Worm (Caenorhabditis elegans) whole organism, midembryonic: ENCODE results near the gene mfsd-13.2.

Experiments
- T22C8.4 ChIP-seq: fragments of 200-800 bp; sonication (Bioruptor generic); IDR thresholded peaks from 2 replicates; pipeline ENCODE4 v1.3.6; 2022; ENCODE audit warnings: missing genetic modification characterization, missing compliant biosample characterization
- cog-1 ChIP-seq: sonication (generic microtip); optimal IDR thresholded peaks from 2 replicates; lab custom pipeline; 2016; ENCODE audit warnings: missing genetic modification characterization, missing compliant biosample characterization
- flt-1 ChIP-seq: fragments of 200-800 bp; sonication (Bioruptor generic); IDR thresholded peaks from 2 replicates; pipeline ENCODE4 v1.3.6; 2022; ENCODE audit warnings: missing genetic modification characterization, missing compliant biosample characterization
- klf-2 ChIP-seq: fragments of 200-800 bp; sonication (Bioruptor generic); conservative IDR thresholded peaks from 2 replicates; pipeline ENCODE4 v1.3.6; 2022; ENCODE audit warnings: missing genetic modification reagents, missing genetic modification characterization, missing compliant biosample characterization
- med-1 ChIP-seq: sonication (generic microtip); optimal IDR thresholded peaks from 2 replicates; lab custom pipeline; 2017; ENCODE audit warnings: missing genetic modification characterization, mild to moderate bottlenecking, missing compliant biosample characterization, antibody characterized with exemption, missing genetic modification reagents; ENCODE audit not compliant: insufficient read depth
- ref-1 ChIP-seq: fragments of 200-800 bp; sonication (Bioruptor generic); conservative IDR thresholded peaks from 2 replicates; pipeline ENCODE4 v1.3.6; 2022; ENCODE audit warnings: missing genetic modification reagents, missing genetic modification characterization, missing compliant biosample characterization
- tab-1 ChIP-seq: fragments of 200-800 bp; sonication (Bioruptor generic); IDR thresholded peaks from 2 replicates; pipeline ENCODE4 v1.3.6; 2022; ENCODE audit warnings: missing genetic modification characterization, missing compliant biosample characterization
- ztf-23 ChIP-seq: fragments of 200-800 bp; sonication (Bioruptor generic); IDR thresholded peaks from 2 replicates; pipeline ENCODE4 v1.3.6; 2022; ENCODE audit warnings: missing genetic modification reagents, missing genetic modification characterization, missing compliant biosample characterization
- ztf-29 ChIP-seq: fragments of 200-800 bp; sonication (Bioruptor generic); IDR thresholded peaks from 2 replicates; pipeline ENCODE4 v1.3.6; 2022; ENCODE audit warnings: missing genetic modification reagents, missing genetic modification characterization, missing compliant biosample characterization

mfsd-13.2 gene

DNA sequence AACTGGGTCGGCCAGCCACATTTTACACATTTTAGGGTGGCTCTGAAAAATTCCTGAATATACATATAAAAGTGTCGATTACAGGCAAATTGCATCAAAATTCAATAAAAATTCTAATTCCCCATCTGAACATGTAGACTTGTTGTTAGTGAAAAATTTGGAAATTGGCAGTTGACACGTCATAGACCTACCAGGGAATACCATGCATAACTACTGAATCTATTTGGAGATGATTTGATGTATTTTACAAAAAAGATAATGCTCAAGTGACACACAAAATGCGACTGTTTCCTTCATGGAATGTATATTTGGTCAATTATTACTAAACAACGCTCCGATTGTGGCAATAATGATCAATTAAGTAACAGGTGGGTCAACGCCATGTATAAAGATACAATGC lies 39.2 kb downstream of the mfsd-13.2 start, which contains the start of gene F10E7.1:
Gene F10E7.1, plus strand, starts transcription at position 301 of the 400 bp plus-strand sequence.
- TF ChIP-seq ztf-23 (GFP tag; lab: Robert Waterston, UW), result no peak
- TF ChIP-seq T22C8.4 (GFP tag; lab: Robert Waterston, UW), result no peak
- no peak for TF ChIP-seq klf-2 (GFP tag; lab: Robert Waterston, UW)
- no peak for TF ChIP-seq flt-1 (GFP tag; lab: Robert Waterston, UW)
- TF ChIP-seq cog-1 (tag; lab: Kevin White, UChicago), result no peak
- no peak for TF ChIP-seq ztf-29 (GFP tag; lab: Robert Waterston, UW)
- TF ChIP-seq ref-1 (GFP tag; lab: Robert Waterston, UW), result no peak
- TF ChIP-seq med-1, result no peak
- TF ChIP-seq tab-1 (GFP tag; lab: Robert Waterston, UW), result no peak

DNA sequence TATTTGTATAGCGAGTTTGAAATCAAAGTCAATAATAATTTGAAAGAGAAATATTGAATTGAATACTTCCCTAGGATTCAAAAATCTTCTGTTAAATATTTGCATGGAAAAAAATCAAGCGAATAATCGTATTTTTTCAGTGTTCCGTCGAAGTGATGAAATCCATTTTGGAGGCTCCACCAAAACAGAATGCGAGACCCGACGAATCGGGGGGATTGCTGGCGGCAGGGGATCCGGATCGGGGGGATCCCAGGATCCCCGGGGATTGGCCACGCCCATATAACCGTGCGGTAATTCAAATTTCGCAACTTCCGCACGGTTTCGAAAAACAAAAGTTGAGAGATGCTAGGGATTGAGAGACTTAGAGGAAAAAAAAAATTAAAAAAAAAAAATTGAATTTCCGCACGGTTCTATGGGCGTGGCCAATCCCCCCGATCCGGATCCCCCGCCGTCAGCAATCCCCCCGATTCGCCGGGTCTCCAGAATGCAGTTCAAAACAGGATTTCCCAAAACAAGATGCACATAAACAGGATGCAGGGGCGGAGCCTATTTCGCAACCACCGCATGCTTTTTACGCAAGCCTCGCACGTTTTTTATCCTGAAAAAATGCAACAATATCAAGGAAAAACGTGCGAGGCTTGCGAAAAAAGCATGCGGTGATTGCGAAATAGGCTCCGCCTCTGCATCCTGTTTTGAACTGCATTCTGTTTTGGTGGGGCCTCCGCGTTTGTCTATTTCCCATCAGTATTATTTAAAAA lies 42.8 kb downstream of the mfsd-13.2 start, which contains the start of gene F10E7.11:
Gene F10E7.11, minus strand, starts transcription at position 232 of the 758 bp plus-strand sequence.
- TF ChIP-seq ref-1 (GFP tag; lab: Robert Waterston, UW) (no peak), ztf-29 (GFP tag; lab: Robert Waterston, UW) (no peak), med-1 (no peak), ztf-23 (GFP tag; lab: Robert Waterston, UW) (no peak), flt-1 (GFP tag; lab: Robert Waterston, UW) (no peak), klf-2 (GFP tag; lab: Robert Waterston, UW) (no peak), cog-1 (tag; lab: Kevin White, UChicago) (no peak), tab-1 (GFP tag; lab: Robert Waterston, UW) (no peak), T22C8.4 (GFP tag; lab: Robert Waterston, UW) (no peak)

DNA sequence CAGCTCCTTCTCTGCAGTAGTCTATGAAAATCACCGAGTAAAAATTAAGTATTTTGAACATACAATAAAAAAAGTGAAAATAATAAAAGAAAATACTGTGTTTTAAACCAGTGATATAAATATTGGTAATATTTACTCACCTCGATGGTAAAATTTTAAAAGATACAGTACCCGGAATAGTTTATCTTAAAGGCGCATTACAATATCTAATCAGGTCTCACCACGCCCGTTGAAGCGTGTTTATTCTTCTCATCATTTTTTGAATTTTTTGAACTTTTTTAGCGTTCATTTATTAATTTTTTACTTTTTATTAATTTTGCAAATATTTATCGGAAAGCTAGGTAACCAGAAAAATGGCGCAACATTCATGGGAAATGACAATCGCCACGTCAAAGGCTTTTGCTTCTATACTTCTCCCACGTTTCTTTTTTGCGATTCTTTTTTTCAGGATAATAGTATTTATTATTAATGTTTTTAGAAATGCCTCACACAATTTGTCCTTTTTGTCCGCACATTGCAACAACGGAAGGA lies 43.8 kb downstream of the mfsd-13.2 start, which contains the start of gene F10E7.2:
Gene F10E7.2, plus strand, starts transcription at position 481 of the 531 bp plus-strand sequence.
- TF ChIP-seq klf-2 (GFP tag; lab: Robert Waterston, UW) (no peak), flt-1 (GFP tag; lab: Robert Waterston, UW) (no peak), ztf-29 (GFP tag; lab: Robert Waterston, UW) (no peak), ztf-23 (GFP tag; lab: Robert Waterston, UW) (no peak), T22C8.4 (GFP tag; lab: Robert Waterston, UW) (no peak), cog-1 (tag; lab: Kevin White, UChicago) (no peak), tab-1 (GFP tag; lab: Robert Waterston, UW) (no peak), ref-1 (GFP tag; lab: Robert Waterston, UW) (no peak), med-1 (no peak)

DNA sequence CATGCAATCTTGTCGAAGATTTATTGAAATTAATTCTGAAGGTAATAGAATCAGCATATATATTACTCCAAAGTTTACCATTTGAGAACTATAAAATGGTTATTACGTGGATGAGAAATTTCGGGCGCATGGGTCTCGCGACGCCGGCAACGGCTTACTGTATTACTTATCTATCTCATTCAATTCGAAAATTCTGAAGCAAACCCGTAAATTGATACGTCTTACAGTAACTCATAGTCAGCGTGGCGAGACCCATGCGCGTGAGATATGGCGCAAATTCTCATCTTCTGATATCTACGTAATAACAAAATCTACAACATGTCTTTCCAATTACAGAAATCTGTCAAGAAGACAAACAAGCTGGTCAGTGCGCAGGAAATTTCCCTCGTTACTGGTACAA lies 46.1 kb downstream of the mfsd-13.2 start:
- TF ChIP-seq ref-1 (GFP tag; lab: Robert Waterston, UW) (no peak), cog-1 (tag; lab: Kevin White, UChicago) (no peak), ztf-29 (GFP tag; lab: Robert Waterston, UW) (no peak), klf-2 (GFP tag; lab: Robert Waterston, UW) (no peak)

DNA sequence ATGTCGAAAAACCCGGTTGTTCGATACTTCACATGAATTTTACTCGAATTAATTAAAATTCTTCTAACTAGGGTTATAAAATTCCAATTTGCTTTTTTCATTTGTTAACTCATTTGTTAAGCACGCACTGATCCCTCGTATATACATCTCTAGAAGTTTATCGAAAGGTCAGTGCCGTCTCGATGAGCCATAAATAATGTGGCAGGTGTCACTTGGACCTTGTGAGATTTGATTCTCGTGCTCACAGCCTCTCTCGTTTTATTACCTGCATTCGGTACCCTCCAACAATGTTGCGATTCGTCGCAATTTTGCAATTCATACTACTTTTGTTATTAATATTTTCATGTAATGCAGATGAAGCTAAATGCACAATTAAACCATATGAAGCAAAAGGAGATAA lies 49.3 kb downstream of the mfsd-13.2 start, which contains the start of gene spon-1:
Gene spon-1, plus strand, starts transcription at position 208 of the 400 bp plus-strand sequence.
- TF ChIP-seq ref-1 (GFP tag; lab: Robert Waterston, UW) (no peak), flt-1 (GFP tag; lab: Robert Waterston, UW) (no peak), ztf-29 (GFP tag; lab: Robert Waterston, UW) (no peak), cog-1 (tag; lab: Kevin White, UChicago) (no peak), T22C8.4 (GFP tag; lab: Robert Waterston, UW) (no peak), med-1 (no peak), tab-1 (GFP tag; lab: Robert Waterston, UW) (no peak), klf-2 (GFP tag; lab: Robert Waterston, UW) (no peak), ztf-23 (GFP tag; lab: Robert Waterston, UW) (no peak)

DNA sequence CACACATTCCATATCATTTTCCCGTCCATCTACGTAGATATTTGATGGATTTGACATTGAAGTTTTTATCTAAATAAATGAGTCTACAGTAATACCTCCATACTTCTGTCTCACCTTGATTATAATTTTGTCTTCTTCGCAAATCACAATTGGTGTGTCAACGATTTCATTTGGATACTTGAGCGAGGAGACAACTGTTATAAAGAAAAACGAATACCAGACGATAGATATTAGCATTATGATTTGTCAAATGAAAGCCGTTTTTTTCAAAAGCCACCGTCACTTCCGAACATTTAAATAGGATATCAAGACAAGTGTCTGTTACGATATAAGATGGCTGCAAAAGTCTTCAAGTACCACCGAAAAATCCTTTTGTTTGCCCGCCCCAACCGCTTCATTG lies 50.0 kb downstream of the mfsd-13.2 start, which contains the start of gene cutl-5:
Gene cutl-5, minus strand, starts transcription at position 269 of the 400 bp plus-strand sequence.
- TF ChIP-seq ztf-29 (GFP tag; lab: Robert Waterston, UW) (no peak), med-1 (no peak), ref-1 (GFP tag; lab: Robert Waterston, UW) (no peak), T22C8.4 (GFP tag; lab: Robert Waterston, UW) (no peak), klf-2 (GFP tag; lab: Robert Waterston, UW) (no peak), cog-1 (tag; lab: Kevin White, UChicago) (no peak), ztf-23 (GFP tag; lab: Robert Waterston, UW) (no peak), flt-1 (GFP tag; lab: Robert Waterston, UW) (no peak), tab-1 (GFP tag; lab: Robert Waterston, UW) (no peak)

DNA sequence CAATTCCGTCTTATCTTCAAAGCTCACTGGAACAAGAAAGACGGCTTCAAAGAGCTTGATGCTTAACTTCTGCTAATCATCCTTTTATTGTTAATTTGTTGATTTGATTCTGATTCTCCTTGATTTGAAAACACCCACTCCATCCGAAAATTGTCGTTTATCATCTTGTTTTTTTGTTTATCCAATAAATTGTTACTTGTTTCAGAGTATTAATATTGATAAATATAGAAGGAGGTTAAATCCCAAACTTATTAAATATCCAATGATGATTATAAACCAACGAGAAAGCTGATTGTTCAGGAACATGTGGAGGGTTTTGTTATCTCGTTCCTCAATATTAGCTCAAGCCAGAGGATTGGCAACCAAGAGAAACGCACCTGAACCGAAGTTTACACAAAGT lies 52.9 kb downstream of the mfsd-13.2 start, which contains the start of gene F10E7.6:
Gene F10E7.6, plus strand, starts transcription at position 301 of the 400 bp plus-strand sequence.
- TF ChIP-seq cog-1 (tag; lab: Kevin White, UChicago), result no peak
- TF ChIP-seq flt-1 (GFP tag; lab: Robert Waterston, UW), result no peak
